Fruit fly (Drosophila melanogaster) whole organism, embryonic: ENCODE data around the gene Mtch.

Experiments
- Awh ChIP-seq: fragments of 200-800 bp; sonication (Bioruptor generic); IDR thresholded peaks from 2 replicates; pipeline ENCODE4, ENCODE4 v1.3.6; 2022; ENCODE audit warnings: missing biosample characterization, missing genetic modification characterization
- CG10321 ChIP-seq: fragments of 200-800 bp; sonication (Bioruptor generic); IDR thresholded peaks from 2 replicates; pipeline ENCODE4 v1.3.6; 2022; ENCODE audit warnings: missing biosample characterization, missing genetic modification characterization
- CG10543 ChIP-seq: fragments of 200-800 bp; sonication (Bioruptor generic); optimal IDR thresholded peaks from 3 replicates; lab custom pipeline; 2017; ENCODE audit warnings: missing biosample characterization, mild to moderate bottlenecking, missing genetic modification characterization, moderate library complexity
- CG11560 ChIP-seq: fragments of 200-800 bp; sonication (Bioruptor generic); IDR thresholded peaks from 3 replicates; pipeline ENCODE4 v1.3.6; 2022; ENCODE audit warnings: missing biosample characterization, missing genetic modification characterization
- CG12744 ChIP-seq: fragments of 200-800 bp; sonication (Bioruptor generic); optimal IDR thresholded peaks from 2 replicates; lab custom pipeline; 2016; ENCODE audit warnings: missing biosample characterization, missing genetic modification characterization
- CG13287 ChIP-seq: fragments of 200-800 bp; sonication (Bioruptor generic); IDR thresholded peaks from 2 replicates; pipeline ENCODE4 v1.3.6; 2022; ENCODE audit warnings: missing biosample characterization, missing genetic modification characterization; ENCODE audit not compliant: partially characterized antibody
- CG14014 ChIP-seq: fragments of 200-800 bp; sonication (Bioruptor generic); IDR thresholded peaks from 2 replicates; pipeline ENCODE4 v1.3.6; 2022; ENCODE audit warnings: missing biosample characterization, missing genetic modification characterization
- CG17385 ChIP-seq: fragments of 200-800 bp; sonication (Bioruptor generic); optimal IDR thresholded peaks from 3 replicates; lab custom pipeline; 2018; ENCODE audit warnings: missing biosample characterization, mild to moderate bottlenecking, missing genetic modification characterization
- CG17912 ChIP-seq: fragments of 200-800 bp; sonication (Bioruptor generic); optimal IDR thresholded peaks from 2 replicates; lab custom pipeline; 2018; ENCODE audit warnings: missing biosample characterization, mild to moderate bottlenecking, missing genetic modification characterization
- CG18011 ChIP-seq: fragments of 200-800 bp; sonication (Bioruptor generic); optimal IDR thresholded peaks from 2 replicates; lab custom pipeline; 2017; ENCODE audit warnings: missing biosample characterization, missing genetic modification characterization, mild to moderate bottlenecking, moderate library complexity, missing genotype
- CG34422 ChIP-seq: fragments of 200-800 bp; sonication (Bioruptor generic); IDR thresholded peaks from 3 replicates; pipeline ENCODE4 v1.3.6; 2022; ENCODE audit warnings: missing biosample characterization, missing genetic modification characterization
- CG43689 ChIP-seq: fragments of 200-800 bp; sonication (Bioruptor generic); IDR thresholded peaks from 2 replicates; pipeline ENCODE4 v1.3.6; 2022; ENCODE audit warnings: missing biosample characterization, missing genetic modification characterization
- CG6683 ChIP-seq: fragments of 200-800 bp; sonication (Bioruptor generic); optimal IDR thresholded peaks from 2 replicates; lab custom pipeline; 2017; ENCODE audit warnings: missing biosample characterization, mild to moderate bottlenecking, missing genetic modification characterization, missing genetic modification reagents
- CG6854 ChIP-seq: fragments of 200-800 bp; sonication (Bioruptor generic); optimal IDR thresholded peaks from 3 replicates; lab custom pipeline; 2017; ENCODE audit warnings: missing biosample characterization, mild to moderate bottlenecking, missing genetic modification characterization
- CG8478 ChIP-seq: fragments of >200 bp; optimal IDR thresholded peaks from 2 replicates; lab custom pipeline; 2018
- CG8944 ChIP-seq: fragments of 200-800 bp; sonication (Bioruptor generic); optimal IDR thresholded peaks from 3 replicates; lab custom pipeline; 2016; ENCODE audit warnings: missing biosample characterization, missing genetic modification characterization
- CG9727 ChIP-seq: fragments of 200-800 bp; sonication (Bioruptor generic); optimal IDR thresholded peaks from 3 replicates; lab custom pipeline; 2017; ENCODE audit warnings: missing biosample characterization, mild to moderate bottlenecking, missing genetic modification characterization
- CHES-1-like ChIP-seq: fragments of 200-800 bp; sonication (Bioruptor generic); optimal IDR thresholded peaks from 2 replicates; lab custom pipeline; 2016; ENCODE audit warnings: missing biosample characterization, missing genetic modification characterization
- Camta ChIP-seq: fragments of 200-800 bp; sonication (Bioruptor generic); optimal IDR thresholded peaks from 2 replicates; lab custom pipeline; 2016; ENCODE audit warnings: missing biosample characterization, missing genetic modification characterization
- Chrac-16 ChIP-seq: fragments of 200-800 bp; sonication (Bioruptor generic); optimal IDR thresholded peaks from 3 replicates; lab custom pipeline; 2016; ENCODE audit warnings: missing biosample characterization, missing genetic modification characterization
- D19A ChIP-seq: fragments of 200-800 bp; optimal IDR thresholded peaks from 3 replicates; lab custom pipeline; 2019; ENCODE audit warnings: missing biosample characterization, mild to moderate bottlenecking, missing genetic modification characterization, moderate library complexity
- Dek ChIP-seq: fragments of 200-800 bp; sonication (Bioruptor generic); optimal IDR thresholded peaks from 3 replicates; lab custom pipeline; 2019; ENCODE audit warnings: missing biosample characterization, mild to moderate bottlenecking, missing genetic modification characterization, moderate library complexity
- HmgD ChIP-seq: fragments of 200-800 bp; sonication (Bioruptor generic); optimal IDR thresholded peaks from 3 replicates; lab custom pipeline; 2016; ENCODE audit warnings: missing biosample characterization, missing genetic modification characterization
- Hmx ChIP-seq: fragments of 200-800 bp; sonication (Bioruptor generic); optimal IDR thresholded peaks from 2 replicates; lab custom pipeline; 2016; ENCODE audit warnings: missing biosample characterization, missing genetic modification characterization
- NK7.1 ChIP-seq: fragments of 200-800 bp; sonication (Bioruptor generic); optimal IDR thresholded peaks from 3 replicates; lab custom pipeline; 2016; ENCODE audit warnings: missing biosample characterization, missing genetic modification characterization
- Nf-YC ChIP-seq: fragments of 200-800 bp; optimal IDR thresholded peaks from 3 replicates; lab custom pipeline; 2019; ENCODE audit warnings: missing biosample characterization, mild to moderate bottlenecking, missing genetic modification characterization, moderate library complexity
- Optix ChIP-seq: fragments of 200-800 bp; sonication (Bioruptor generic); IDR thresholded peaks from 3 replicates; pipeline ENCODE4 v1.3.6; 2022; ENCODE audit warnings: missing biosample characterization, missing genetic modification characterization
- Pdp1 ChIP-seq, 2 experiments: fragments of 200-800 bp; sonication (Bioruptor generic); optimal IDR thresholded peaks; 3 replicates each; lab custom pipeline; 2016; ENCODE audit warnings: missing biosample characterization in 2 of 2, missing genetic modification characterization in 2 of 2, mild to moderate bottlenecking in 1 of 2, moderate library complexity in 1 of 2
- Spps ChIP-seq: fragments of 200-800 bp; sonication (Bioruptor generic); optimal IDR thresholded peaks from 2 replicates; lab custom pipeline; 2018; ENCODE audit warnings: missing biosample characterization, mild to moderate bottlenecking, missing genetic modification characterization
- ap ChIP-seq: fragments of 200-800 bp; sonication (Bioruptor generic); IDR thresholded peaks from 2 replicates; pipeline ENCODE4 v1.3.6; 2022; ENCODE audit warnings: missing biosample characterization, missing genetic modification characterization
- cg ChIP-seq: fragments of 200-800 bp; sonication (Bioruptor generic); optimal IDR thresholded peaks from 3 replicates; lab custom pipeline; 2019; ENCODE audit warnings: missing biosample characterization, mild to moderate bottlenecking, missing genetic modification characterization, moderate library complexity
- chinmo ChIP-seq: fragments of 200-800 bp; sonication (Bioruptor generic); IDR thresholded peaks from 4 replicates; pipeline ENCODE4 v1.3.6; 2022; ENCODE audit warnings: missing biosample characterization, missing genetic modification characterization; ENCODE audit not compliant: partially characterized antibody
- crp ChIP-seq, 2 experiments: fragments of 200-800 bp; sonication (Bioruptor generic); optimal IDR thresholded peaks; 2 replicates in 1 of 2; 3 replicates in 1 of 2; lab custom pipeline; 2017; ENCODE audit warnings: missing biosample characterization in 2 of 2, missing genetic modification characterization in 2 of 2, mild to moderate bottlenecking in 1 of 2, moderate library complexity in 1 of 2
- fu2 ChIP-seq: fragments of 200-800 bp; sonication (Bioruptor generic); optimal IDR thresholded peaks from 2 replicates; lab custom pipeline; 2016; ENCODE audit warnings: missing biosample characterization, missing genetic modification characterization
- inv ChIP-seq: fragments of 200-800 bp; sonication (Bioruptor generic); IDR thresholded peaks from 2 replicates; pipeline ENCODE4 v1.3.6; 2022; ENCODE audit warnings: missing biosample characterization, missing genetic modification characterization; ENCODE audit not compliant: partially characterized antibody
- jigr1 ChIP-seq: fragments of 200-800 bp; sonication (Bioruptor generic); IDR thresholded peaks from 3 replicates; pipeline ENCODE4 v1.3.6; 2022; ENCODE audit warnings: missing biosample characterization, missing genetic modification characterization
- kah ChIP-seq: fragments of 200-800 bp; sonication (Bioruptor generic); optimal IDR thresholded peaks from 2 replicates; lab custom pipeline; 2018; ENCODE audit warnings: missing biosample characterization, mild to moderate bottlenecking, missing genetic modification characterization
- ken ChIP-seq: fragments of 200-800 bp; sonication (Bioruptor generic); IDR thresholded peaks from 3 replicates; pipeline ENCODE4 v1.3.6; 2022; ENCODE audit warnings: missing biosample characterization, missing genetic modification characterization
- lilli ChIP-seq: fragments of 200-800 bp; sonication (Bioruptor generic); optimal IDR thresholded peaks from 3 replicates; lab custom pipeline; 2016; ENCODE audit warnings: missing biosample characterization, missing genetic modification characterization
- nom ChIP-seq: fragments of 200-800 bp; sonication (Bioruptor generic); optimal IDR thresholded peaks from 2 replicates; lab custom pipeline; 2017; ENCODE audit warnings: missing biosample characterization, missing genetic modification characterization, mild to moderate bottlenecking, moderate library complexity, missing genetic modification reagents
- onecut ChIP-seq: fragments of 200-800 bp; sonication (Bioruptor generic); IDR thresholded peaks from 2 replicates; pipeline ENCODE4 v1.3.6; 2022; ENCODE audit warnings: missing biosample characterization, missing genetic modification characterization
- peb ChIP-seq: fragments of 200-800 bp; sonication (Bioruptor generic); IDR thresholded peaks from 2 replicates; pipeline ENCODE4 v1.3.6; 2022; ENCODE audit warnings: missing biosample characterization, missing genetic modification characterization
- run ChIP-seq: fragments of 200-800 bp; sonication (Bioruptor generic); optimal IDR thresholded peaks from 3 replicates; lab custom pipeline; 2018; ENCODE audit warnings: missing biosample characterization, mild to moderate bottlenecking, missing genetic modification characterization
- salm ChIP-seq: fragments of 200-800 bp; sonication (Bioruptor generic); optimal IDR thresholded peaks from 2 replicates; lab custom pipeline; 2018; ENCODE audit warnings: missing biosample characterization, mild to moderate bottlenecking, missing genetic modification characterization
- shn ChIP-seq: fragments of 200-800 bp; sonication (Bioruptor generic); optimal IDR thresholded peaks from 3 replicates; lab custom pipeline; 2016; ENCODE audit warnings: missing biosample characterization, missing genetic modification characterization
- sna ChIP-seq: fragments of 200-800 bp; sonication (Bioruptor generic); IDR thresholded peaks from 2 replicates; pipeline ENCODE4 v1.3.6; 2022; ENCODE audit warnings: missing biosample characterization, missing genetic modification characterization; ENCODE audit not compliant: partially characterized antibody
- so ChIP-seq: fragments of 200-800 bp; sonication (Bioruptor generic); IDR thresholded peaks from 3 replicates; pipeline ENCODE4 v1.3.6; 2022; ENCODE audit warnings: missing biosample characterization, missing genetic modification characterization
- sqz ChIP-seq: fragments of 200-800 bp; sonication (Bioruptor generic); optimal IDR thresholded peaks from 3 replicates; lab custom pipeline; 2018; ENCODE audit warnings: missing biosample characterization, mild to moderate bottlenecking, missing genetic modification characterization
- ttk ChIP-seq: fragments of 200-800 bp; sonication (Bioruptor generic); IDR thresholded peaks from 2 replicates; pipeline ENCODE4 v2.1.2; 2022; ENCODE audit warnings: missing biosample characterization, missing genetic modification characterization
- twi ChIP-seq: fragments of 200-800 bp; optimal IDR thresholded peaks from 2 replicates; lab custom pipeline; 2019; ENCODE audit warnings: missing biosample characterization, mild to moderate bottlenecking, missing genetic modification characterization, moderate library complexity
- unpg ChIP-seq: fragments of 200-800 bp; sonication (Bioruptor generic); optimal IDR thresholded peaks from 3 replicates; lab custom pipeline; 2018; ENCODE audit warnings: missing biosample characterization, mild to moderate bottlenecking, missing genetic modification characterization, moderate library complexity

Mtch gene

dm6 chr3L:156591-157303, 27.7 kb upstream of the Mtch start (continued):
- TF ChIP-seq sna (GFP tag; lab: Robert Waterston, UW) (no peak), cg (GFP tag; lab: Kevin White, UChicago) (no peak), inv (GFP tag; lab: Robert Waterston, UW) (no peak), CG17912 (GFP tag; lab: Kevin White, UChicago) (no peak), Nf-YC (peak; percentile 23), onecut (no peak), CG11560 (tag; lab: Robert Waterston, UW) (no peak), Pdp1 (GFP tag; optimal IDR thresholded peaks at IDR 0.05; lab: Kevin White, UChicago) (peak in 1 of 2 experiments; percentile 77), CG13287 (GFP tag; lab: Robert Waterston, UW) (no peak; the same call in 1 of the 2 replicates), CG6683 (GFP tag; lab: Kevin White, UChicago) (no peak), CG8944 (GFP tag; lab: Kevin White, UChicago) (no peak), Spps (no peak), CG14014 (GFP tag; lab: Robert Waterston, UW) (no peak), lilli (no peak), salm (tag; lab: Kevin White, UChicago) (no peak), Chrac-16 (GFP tag; lab: Kevin White, UChicago) (no peak), CG8478 (no peak), CG10543 (GFP tag; lab: Kevin White, UChicago) (peak; percentile 76), CG43689 (no peak), Optix (GFP tag; lab: Robert Waterston, UW) (no peak), CG34422 (GFP tag; lab: Robert Waterston, UW) (no peak), Hmx (GFP tag; lab: Kevin White, UChicago) (no peak), fu2 (GFP tag; lab: Kevin White, UChicago) (no peak), CG6854 (GFP tag; lab: Kevin White, UChicago) (no peak), Dek (tag; lab: Kevin White, UChicago) (no peak), crp (GFP tag; optimal IDR thresholded peaks at IDR 0.05; lab: Kevin White, UChicago) (no peak), CG18011 (GFP tag; lab: Kevin White, UChicago) (no peak), chinmo (GFP tag; lab: Robert Waterston, UW) (no peak), kah (GFP tag; lab: Kevin White, UChicago) (no peak), ap (GFP tag; lab: Robert Waterston, UW) (no peak), peb (GFP tag; lab: Robert Waterston, UW) (no peak), ttk (no peak), so (GFP tag; lab: Robert Waterston, UW) (0 out of 3 replicates have a peak, but pooled peaks have one; percentile 16), HmgD (GFP tag; lab: Kevin White, UChicago) (no peak), unpg (no peak), D19A (tag; lab: Kevin White, UChicago) (no peak), shn (GFP tag; lab: Kevin White, UChicago) (no peak), CHES-1-like (no peak), ken (GFP tag; lab: Robert Waterston, UW) (no peak), CG12744 (GFP tag; lab: Kevin White, UChicago) (no peak), Camta (no peak), CG10321 (GFP tag; lab: Robert Waterston, UW) (no peak), run (no peak), twi (no peak), CG17385 (GFP tag; lab: Kevin White, UChicago) (peak; percentile 8), sqz (GFP tag; lab: Kevin White, UChicago) (no peak), Awh (no peak), nom (GFP tag; lab: Kevin White, UChicago) (no peak), NK7.1 (no peak), CG9727 (GFP tag; lab: Kevin White, UChicago) (no peak), jigr1 (no peak)
